Fruit fly (Drosophila melanogaster) whole organism, embryonic: ENCODE results near the gene Amun.

Experiments used
- Atf3 ChIP-seq: fragments of 200-800 bp; sonication (Bioruptor generic); optimal IDR thresholded peaks from 3 replicates; lab custom pipeline; 2016; ENCODE audit warnings: missing biosample characterization, missing genetic modification characterization
- Atf6 ChIP-seq: fragments of 200-800 bp; sonication (Bioruptor generic); IDR thresholded peaks from 2 replicates; pipeline ENCODE4 v1.3.6; 2022; ENCODE audit warnings: missing biosample characterization, missing genetic modification characterization
- BtbVII ChIP-seq: fragments of 200-800 bp; sonication (Bioruptor generic); optimal IDR thresholded peaks from 3 replicates; lab custom pipeline; 2017; ENCODE audit warnings: missing biosample characterization, mild to moderate bottlenecking, missing genetic modification characterization
- CG10431 ChIP-seq: fragments of 200-800 bp; sonication (Bioruptor generic); optimal IDR thresholded peaks from 3 replicates; lab custom pipeline; 2018; ENCODE audit warnings: missing biosample characterization, mild to moderate bottlenecking, missing genetic modification characterization
- CG11504 ChIP-seq: fragments of 200-800 bp; sonication (Bioruptor generic); optimal IDR thresholded peaks from 3 replicates; lab custom pipeline; 2019; ENCODE audit warnings: missing biosample characterization, mild to moderate bottlenecking, missing genetic modification characterization, moderate library complexity
- CG11560 ChIP-seq: fragments of 200-800 bp; sonication (Bioruptor generic); IDR thresholded peaks from 3 replicates; pipeline ENCODE4 v1.3.6; 2022; ENCODE audit warnings: missing biosample characterization, missing genetic modification characterization
- CG11696 ChIP-seq: fragments of 200-800 bp; sonication (Bioruptor generic); IDR thresholded peaks from 2 replicates; pipeline ENCODE4 v1.3.6; 2022; ENCODE audit warnings: missing biosample characterization, missing genetic modification characterization
- CG12391 ChIP-seq: fragments of 200-800 bp; sonication (Bioruptor generic); optimal IDR thresholded peaks from 3 replicates; lab custom pipeline; 2018; ENCODE audit warnings: missing biosample characterization, mild to moderate bottlenecking, missing genetic modification characterization, moderate library complexity
- CG15696 ChIP-seq: fragments of 200-800 bp; sonication (Bioruptor generic); optimal IDR thresholded peaks from 2 replicates; lab custom pipeline; 2019; ENCODE audit warnings: missing biosample characterization, mild to moderate bottlenecking, missing genetic modification characterization, moderate library complexity
- CG16815 ChIP-seq: fragments of 200-800 bp; sonication (Bioruptor generic); optimal IDR thresholded peaks from 3 replicates; lab custom pipeline; 2017; ENCODE audit warnings: missing biosample characterization, mild to moderate bottlenecking, missing genetic modification characterization
- CG17359 ChIP-seq: fragments of 200-800 bp; sonication (Bioruptor generic); optimal IDR thresholded peaks from 3 replicates; lab custom pipeline; 2018; ENCODE audit warnings: missing biosample characterization, mild to moderate bottlenecking, missing genetic modification characterization, moderate library complexity
- CG17385 ChIP-seq: fragments of 200-800 bp; sonication (Bioruptor generic); optimal IDR thresholded peaks from 3 replicates; lab custom pipeline; 2018; ENCODE audit warnings: missing biosample characterization, mild to moderate bottlenecking, missing genetic modification characterization
- CG1792 ChIP-seq: fragments of 200-800 bp; sonication (Bioruptor generic); optimal IDR thresholded peaks from 2 replicates; lab custom pipeline; 2016; ENCODE audit warnings: missing biosample characterization, missing genetic modification characterization
- CG2678 ChIP-seq: fragments of 200-800 bp; sonication (Bioruptor generic); optimal IDR thresholded peaks from 3 replicates; lab custom pipeline; 2019; ENCODE audit warnings: missing biosample characterization, mild to moderate bottlenecking, missing genetic modification characterization, moderate library complexity
- CG3163 ChIP-seq: fragments of 200-800 bp; sonication (Bioruptor generic); optimal IDR thresholded peaks from 3 replicates; lab custom pipeline; 2016; ENCODE audit warnings: missing biosample characterization, missing genetic modification characterization
- CG3407 ChIP-seq: fragments of 200-800 bp; sonication (Bioruptor generic); optimal IDR thresholded peaks from 2 replicates; lab custom pipeline; 2018; ENCODE audit warnings: missing biosample characterization, mild to moderate bottlenecking, missing genetic modification characterization
- CG4854 ChIP-seq: fragments of 200-800 bp; sonication (Bioruptor generic); optimal IDR thresholded peaks from 2 replicates; lab custom pipeline; 2016; ENCODE audit warnings: missing biosample characterization, missing genetic modification characterization, inconsistent platforms
- CG8089 ChIP-seq: fragments of 200-800 bp; sonication (Bioruptor generic); optimal IDR thresholded peaks from 3 replicates; lab custom pipeline; 2016; ENCODE audit warnings: missing biosample characterization, missing genetic modification characterization
- CG8388 ChIP-seq: fragments of 200-800 bp; sonication (Bioruptor generic); optimal IDR thresholded peaks from 2 replicates; lab custom pipeline; 2019; ENCODE audit warnings: missing biosample characterization, mild to moderate bottlenecking, missing genetic modification characterization, moderate library complexity
- CG9932 ChIP-seq: fragments of 200-800 bp; sonication (Bioruptor generic); IDR thresholded peaks from 2 replicates; pipeline ENCODE4 v1.3.6; 2022; ENCODE audit warnings: missing biosample characterization, missing genetic modification characterization
- CrebB ChIP-seq: fragments of 200-800 bp; sonication (Bioruptor generic); optimal IDR thresholded peaks from 3 replicates; lab custom pipeline; 2018; ENCODE audit warnings: missing biosample characterization, mild to moderate bottlenecking, missing genetic modification characterization
- Dip2 ChIP-seq: fragments of 200-800 bp; sonication (Bioruptor generic); IDR thresholded peaks from 2 replicates; pipeline ENCODE4 v1.3.6; 2022; ENCODE audit warnings: missing biosample characterization, missing genetic modification characterization
- Dll ChIP-seq: fragments of 200-800 bp; sonication (Bioruptor generic); IDR thresholded peaks from 4 replicates; pipeline ENCODE4 v1.3.6; 2022; ENCODE audit warnings: missing biosample characterization, missing genetic modification characterization; ENCODE audit not compliant: partially characterized antibody
- Doc3 ChIP-seq: fragments of 200-800 bp; sonication (Bioruptor generic); IDR thresholded peaks from 3 replicates; pipeline ENCODE4 v1.3.6; 2022; ENCODE audit warnings: missing biosample characterization, missing genetic modification characterization; ENCODE audit not compliant: partially characterized antibody
- ERR ChIP-seq: fragments of 200-800 bp; sonication (Bioruptor generic); optimal IDR thresholded peaks from 2 replicates; lab custom pipeline; 2016; ENCODE audit warnings: missing biosample characterization, missing genetic modification characterization
- HmgD ChIP-seq: fragments of 200-800 bp; sonication (Bioruptor generic); optimal IDR thresholded peaks from 3 replicates; lab custom pipeline; 2016; ENCODE audit warnings: missing biosample characterization, missing genetic modification characterization
- Hmx ChIP-seq: fragments of 200-800 bp; sonication (Bioruptor generic); optimal IDR thresholded peaks from 2 replicates; lab custom pipeline; 2016; ENCODE audit warnings: missing biosample characterization, missing genetic modification characterization
- MTF-1 ChIP-seq: fragments of 200-800 bp; sonication (Bioruptor generic); optimal IDR thresholded peaks from 2 replicates; lab custom pipeline; 2018; ENCODE audit warnings: missing biosample characterization, mild to moderate bottlenecking, missing genetic modification characterization, borderline replicate concordance
- NK7.1 ChIP-seq: fragments of 200-800 bp; sonication (Bioruptor generic); optimal IDR thresholded peaks from 3 replicates; lab custom pipeline; 2016; ENCODE audit warnings: missing biosample characterization, missing genetic modification characterization
- Sox102F ChIP-seq: fragments of 200-800 bp; sonication (Bioruptor generic); optimal IDR thresholded peaks from 2 replicates; lab custom pipeline; 2018; ENCODE audit warnings: missing biosample characterization, mild to moderate bottlenecking, missing genetic modification characterization, moderate library complexity
- Spps ChIP-seq: fragments of 200-800 bp; sonication (Bioruptor generic); optimal IDR thresholded peaks from 2 replicates; lab custom pipeline; 2018; ENCODE audit warnings: missing biosample characterization, mild to moderate bottlenecking, missing genetic modification characterization
- Ssrp ChIP-seq: fragments of 200-800 bp; sonication (Bioruptor generic); optimal IDR thresholded peaks from 2 replicates; lab custom pipeline; 2018; ENCODE audit warnings: missing biosample characterization, mild to moderate bottlenecking, missing genetic modification characterization, moderate library complexity
- Stat92E ChIP-seq, 3 experiments: fragments of >200 bp in 2 of 3; fragments of 200-800 bp in 1 of 3; sonication (Bioruptor generic) in 1 of 3; optimal IDR thresholded peaks; 2 replicates each; lab custom pipeline; 2017 to 2019; ENCODE audit warnings: missing biosample characterization in 3 of 3, missing genetic modification characterization in 3 of 3, mild to moderate bottlenecking in 1 of 3, moderate library complexity in 1 of 3
- amos ChIP-seq: fragments of 200-800 bp; sonication (Bioruptor generic); IDR thresholded peaks from 2 replicates; pipeline ENCODE4 v1.3.6; 2022; ENCODE audit warnings: missing biosample characterization, missing genetic modification characterization; ENCODE audit not compliant: partially characterized antibody
- bigmax ChIP-seq: fragments of 200-800 bp; sonication (Bioruptor generic); optimal IDR thresholded peaks from 2 replicates; lab custom pipeline; 2018; ENCODE audit warnings: missing biosample characterization, mild to moderate bottlenecking, missing genetic modification characterization
- croc ChIP-seq: fragments of 200-800 bp; sonication (Bioruptor generic); conservative IDR thresholded peaks from 3 replicates; pipeline ENCODE4 v1.3.6; 2022; ENCODE audit warnings: missing biosample characterization, missing genetic modification characterization
- dmrt99B ChIP-seq: fragments of 200-800 bp; sonication (Bioruptor generic); optimal IDR thresholded peaks from 2 replicates; lab custom pipeline; 2018; ENCODE audit warnings: missing biosample characterization, mild to moderate bottlenecking, missing genetic modification characterization, moderate library complexity
- ewg ChIP-seq: fragments of 200-800 bp; sonication (Bioruptor generic); optimal IDR thresholded peaks from 3 replicates; lab custom pipeline; 2017; ENCODE audit warnings: mild to moderate bottlenecking, missing biosample characterization, missing genetic modification reagents, missing genetic modification characterization
- fu2 ChIP-seq: fragments of 200-800 bp; sonication (Bioruptor generic); optimal IDR thresholded peaks from 2 replicates; lab custom pipeline; 2016; ENCODE audit warnings: missing biosample characterization, missing genetic modification characterization
- gcm ChIP-seq: fragments of 200-800 bp; sonication (Bioruptor generic); optimal IDR thresholded peaks from 2 replicates; lab custom pipeline; 2019; ENCODE audit warnings: missing biosample characterization, mild to moderate bottlenecking, missing genetic modification characterization, moderate library complexity
- lab ChIP-seq: fragments of 200-800 bp; sonication (Bioruptor generic); optimal IDR thresholded peaks from 3 replicates; lab custom pipeline; 2017; ENCODE audit warnings: missing biosample characterization, missing genetic modification characterization, mild to moderate bottlenecking, moderate library complexity, missing genetic modification reagents
- pb ChIP-seq: fragments of 200-800 bp; sonication (Bioruptor generic); optimal IDR thresholded peaks from 3 replicates; lab custom pipeline; 2016; ENCODE audit warnings: missing biosample characterization, missing genetic modification characterization
- phol ChIP-seq: fragments of 200-800 bp; sonication (Bioruptor generic); optimal IDR thresholded peaks from 3 replicates; lab custom pipeline; 2018; ENCODE audit warnings: missing biosample characterization, mild to moderate bottlenecking, missing genetic modification characterization, moderate library complexity
- tgo ChIP-seq: fragments of 200-800 bp; sonication (Bioruptor generic); IDR thresholded peaks from 3 replicates; pipeline ENCODE4 v1.3.6; 2022; ENCODE audit warnings: missing biosample characterization, missing genetic modification characterization
- tin ChIP-seq: fragments of 200-800 bp; sonication (Bioruptor generic); optimal IDR thresholded peaks from 3 replicates; lab custom pipeline; 2016; ENCODE audit warnings: missing biosample characterization, missing genetic modification characterization
- trem ChIP-seq: fragments of 200-800 bp; optimal IDR thresholded peaks from 3 replicates; lab custom pipeline; 2019; ENCODE audit warnings: missing biosample characterization, mild to moderate bottlenecking, missing genetic modification characterization, moderate library complexity

The Amun gene

dm6 chrX:11681558-11682551 is 33.5 kb downstream of the Amun start (continued):
- TF ChIP-seq MTF-1 (GFP tag; lab: Kevin White, UChicago) (no peak), CG17385 (GFP tag; lab: Kevin White, UChicago) (peak; percentile 23), fu2 (GFP tag; lab: Kevin White, UChicago) (peak; percentile 75), NK7.1 (GFP tag; lab: Kevin White, UChicago) (peak; percentile 35), CG8388 (GFP tag; lab: Kevin White, UChicago) (peak; percentile 2), phol (tag; lab: Kevin White, UChicago) (peak; percentile 60), CG3407 (no peak), CG16815 (GFP tag; lab: Kevin White, UChicago) (peak; percentile 25), BtbVII (GFP tag; lab: Kevin White, UChicago) (peak; percentile 59), CG3163 (GFP tag; lab: Kevin White, UChicago) (peak; percentile 26), Doc3 (GFP tag; lab: Robert Waterston, UW) (0 out of 3 replicates have a peak, but pooled peaks have one; percentile 42), CG4854 (GFP tag; lab: Kevin White, UChicago) (peak; percentile 38), CG11504 (tag; lab: Kevin White, UChicago) (peak; percentile 64), Sox102F (GFP tag; lab: Kevin White, UChicago) (peak; percentile 61), gcm (peak; percentile 39), CG1792 (GFP tag; lab: Kevin White, UChicago) (peak; percentile 38), CG9932 (GFP tag; lab: Robert Waterston, UW) (peak; percentile 75), Atf6 (GFP tag; lab: Robert Waterston, UW) (peak; percentile 54; the same call in 1 of the 2 replicates), amos (GFP tag; lab: Robert Waterston, UW) (peak; percentile 58; the same call in 1 of the 2 replicates), bigmax (GFP tag; lab: Kevin White, UChicago) (no peak), tin (GFP tag; lab: Kevin White, UChicago) (peak; percentile 57), pb (peak; percentile 31), CG8089 (GFP tag; lab: Kevin White, UChicago) (peak; percentile 6), HmgD (GFP tag; lab: Kevin White, UChicago) (peak; percentile 49), Dip2 (no peak), trem (tag; lab: Kevin White, UChicago) (peak; percentile 38), CG2678 (tag; lab: Kevin White, UChicago) (peak; percentile 74), CrebB (tag; lab: Kevin White, UChicago) (no peak), Spps (tag; lab: Kevin White, UChicago) (no peak), CG11560 (tag; lab: Robert Waterston, UW) (0 out of 3 replicates have a peak, but pooled peaks have one; percentile 15), dmrt99B (tag; lab: Kevin White, UChicago) (peak; percentile 71), Dll (GFP tag; lab: Robert Waterston, UW) (peak; percentile 73), CG10431 (GFP tag; lab: Kevin White, UChicago) (no peak), Hmx (GFP tag; lab: Kevin White, UChicago) (peak; percentile 32), Stat92E (GFP tag; optimal IDR thresholded peaks at IDR 0.05; lab: Kevin White, UChicago) (peak in 1 of 3 experiments; percentile 35), lab (peak; percentile 80), Ssrp (tag; lab: Kevin White, UChicago) (peak; percentile 46), ewg (GFP tag; lab: Kevin White, UChicago) (peak; percentile 1), CG11696 (GFP tag; lab: Robert Waterston, UW) (no peak), Atf3 (GFP tag; lab: Kevin White, UChicago) (peak; percentile 23), croc (no peak), CG17359 (tag; lab: Kevin White, UChicago) (peak; percentile 46), tgo (GFP tag; lab: Robert Waterston, UW) (peak; percentile 19; the same call in 1 of the 3 replicates), CG15696 (tag; lab: Kevin White, UChicago) (peak; percentile 56), CG12391 (tag; lab: Kevin White, UChicago) (peak; percentile 75), ERR (GFP tag; lab: Kevin White, UChicago) (peak; percentile 82)
